Worm (Caenorhabditis elegans) whole organism, L1 larva: Measurements from ENCODE around the gene pxn-1.
A peak's percentile ranks its signal among the peaks of the same experiment; 100 is the strongest.

Experiments used
- C04F5.9 ChIP-seq: sonication (generic microtip); optimal IDR thresholded peaks from 2 replicates; lab custom pipeline; 2016; ENCODE audit warnings: missing genetic modification characterization, missing compliant biosample characterization
- C16A3.4 ChIP-seq: fragments of 150-350 bp; optimal IDR thresholded peaks from 2 replicates; lab custom pipeline; 2014; ENCODE audit warnings: missing biosample characterization, missing genetic modification characterization
- F16B12.6 ChIP-seq: fragments of 150-350 bp; optimal IDR thresholded peaks from 2 replicates; lab custom pipeline; 2014; ENCODE audit warnings: missing biosample characterization, missing genetic modification characterization
- Y116A8C.19 ChIP-seq: sonication (generic microtip); optimal IDR thresholded peaks from 2 replicates; lab custom pipeline; 2016; ENCODE audit warnings: missing compliant biosample characterization, missing genetic modification characterization, borderline replicate concordance
- aha-1 ChIP-seq: fragments of 150-350 bp; optimal IDR thresholded peaks from 2 replicates; lab custom pipeline; 2014; ENCODE audit warnings: missing biosample characterization, missing genetic modification characterization
- aly-2 ChIP-seq: fragments of 150-350 bp; optimal IDR thresholded peaks from 2 replicates; lab custom pipeline; 2014; ENCODE audit warnings: missing biosample characterization, missing genetic modification characterization
- ama-1 ChIP-seq: fragments of 150-350 bp; optimal IDR thresholded peaks from 2 replicates; lab custom pipeline; 2014
- dpl-1 ChIP-seq, 3 experiments: fragments of 150-350 bp in 2 of 3; sonication (generic microtip) in 1 of 3; optimal IDR thresholded peaks; 2 replicates each; lab custom pipeline; 2014 to 2017; ENCODE audit warnings: missing biosample characterization in 3 of 3, missing genetic modification characterization in 3 of 3, missing genetic modification reagents in 3 of 3
- efl-1 ChIP-seq, 4 experiments: fragments of 150-350 bp; optimal IDR thresholded peaks in 3 of 4; peaks in 1 of 4; 1 replicate in 1 of 4; 2 replicates in 3 of 4; lab custom pipeline; 2014; ENCODE audit warnings: missing biosample characterization in 2 of 4, missing genetic modification characterization in 2 of 4, missing genetic modification reagents in 2 of 4
- elt-2 ChIP-seq: sonication (generic microtip); optimal IDR thresholded peaks from 2 replicates; lab custom pipeline; 2016; ENCODE audit warnings: missing genetic modification characterization, mild to moderate bottlenecking, inconsistent platforms, missing compliant biosample characterization, missing genetic modification reagents
- elt-3 ChIP-seq, 6 experiments: fragments of 150-350 bp in 1 of 6; sonication (generic microtip); optimal IDR thresholded peaks; 2 replicates each; lab custom pipeline; 2017 to 2018; ENCODE audit warnings: missing biosample characterization in 6 of 6, missing genetic modification characterization in 6 of 6, inconsistent platforms in 1 of 6
- fkh-4 ChIP-seq: sonication (generic microtip); optimal IDR thresholded peaks from 2 replicates; lab custom pipeline; 2016; ENCODE audit warnings: missing compliant biosample characterization, missing genetic modification characterization, borderline replicate concordance
- fos-1 ChIP-seq: fragments of 150-350 bp; optimal IDR thresholded peaks from 2 replicates; lab custom pipeline; 2014; ENCODE audit warnings: missing biosample characterization, missing genetic modification characterization
- hlh-4 ChIP-seq: sonication (generic microtip); optimal IDR thresholded peaks from 2 replicates; lab custom pipeline; 2016; ENCODE audit warnings: mild to moderate bottlenecking, missing genetic modification characterization, missing compliant biosample characterization
- hpl-2 ChIP-seq: fragments of 150-350 bp; optimal IDR thresholded peaks from 2 replicates; lab custom pipeline; 2014; ENCODE audit warnings: missing biosample characterization, missing genetic modification reagents, missing genetic modification characterization
- jun-1 ChIP-seq: fragments of 150-350 bp; optimal IDR thresholded peaks from 2 replicates; lab custom pipeline; 2014; ENCODE audit warnings: missing biosample characterization, missing genetic modification reagents, missing genetic modification characterization
- lin-35 ChIP-seq, 2 experiments: fragments of 150-350 bp; optimal IDR thresholded peaks; 2 replicates each; lab custom pipeline; 2014; ENCODE audit warnings: missing biosample characterization in 2 of 2, missing genetic modification characterization in 2 of 2, missing genetic modification reagents in 2 of 2
- lir-3 ChIP-seq: sonication (generic microtip); optimal IDR thresholded peaks from 2 replicates; lab custom pipeline; 2016; ENCODE audit warnings: mild to moderate bottlenecking, missing genetic modification characterization, moderate library complexity, missing compliant biosample characterization; ENCODE audit not compliant: poor library complexity
- mab-9 ChIP-seq: fragments of 200-800 bp; sonication (Bioruptor generic); IDR thresholded peaks from 2 replicates; pipeline ENCODE4 v1.3.6; 2022; ENCODE audit warnings: missing genetic modification reagents, missing genetic modification characterization, missing compliant biosample characterization
- nhr-12 ChIP-seq: sonication (generic microtip); optimal IDR thresholded peaks from 2 replicates; lab custom pipeline; 2017; ENCODE audit warnings: missing biosample characterization, missing genetic modification characterization
- nhr-77 ChIP-seq: fragments of 150-350 bp; optimal IDR thresholded peaks from 2 replicates; lab custom pipeline; 2014; ENCODE audit warnings: missing biosample characterization, missing genetic modification characterization
- nhr-84 ChIP-seq: sonication (generic microtip); optimal IDR thresholded peaks from 2 replicates; lab custom pipeline; 2017; ENCODE audit warnings: missing biosample characterization, missing genetic modification characterization
- nhr-85 ChIP-seq: sonication (generic microtip); peaks from one replicate; lab custom pipeline; 2016; ENCODE audit warnings: missing genetic modification characterization, inconsistent platforms, missing compliant biosample characterization
- pag-3 ChIP-seq: sonication (generic microtip); optimal IDR thresholded peaks from 2 replicates; lab custom pipeline; 2017; ENCODE audit warnings: missing genetic modification characterization, mild to moderate bottlenecking, missing compliant biosample characterization, antibody characterized with exemption, borderline replicate concordance; ENCODE audit not compliant: insufficient read depth
- pqm-1 ChIP-seq: sonication (generic microtip); optimal IDR thresholded peaks from 3 replicates; lab custom pipeline; 2017; ENCODE audit warnings: missing biosample characterization, missing genetic modification characterization
- rnt-1 ChIP-seq: sonication (generic microtip); optimal IDR thresholded peaks from 2 replicates; lab custom pipeline; 2016; ENCODE audit warnings: mild to moderate bottlenecking, missing genetic modification characterization, moderate library complexity, missing compliant biosample characterization
- snpc-4 ChIP-seq: fragments of 150-350 bp; optimal IDR thresholded peaks from 2 replicates; lab custom pipeline; 2014; ENCODE audit warnings: missing biosample characterization, missing genetic modification characterization
- snu-23 ChIP-seq: sonication (generic microtip); optimal IDR thresholded peaks from 2 replicates; lab custom pipeline; 2016; ENCODE audit warnings: missing genetic modification characterization, missing compliant biosample characterization
- swsn-7 ChIP-seq: sonication (generic microtip); optimal IDR thresholded peaks from 2 replicates; lab custom pipeline; 2016; ENCODE audit warnings: missing genetic modification characterization, missing compliant biosample characterization
- tlp-1 ChIP-seq: fragments of 150-350 bp; optimal IDR thresholded peaks from 2 replicates; lab custom pipeline; 2014; ENCODE audit warnings: missing biosample characterization, missing genetic modification characterization
- unc-62 ChIP-seq: fragments of 150-350 bp; optimal IDR thresholded peaks from 2 replicates; lab custom pipeline; 2014; ENCODE audit warnings: missing biosample characterization, missing genetic modification reagents, missing genetic modification characterization
- xbp-1 ChIP-seq: sonication (generic microtip); optimal IDR thresholded peaks from 2 replicates; lab custom pipeline; 2016; ENCODE audit warnings: missing genetic modification characterization, missing compliant biosample characterization
- ztf-11 ChIP-seq, 2 experiments: sonication (generic microtip); optimal IDR thresholded peaks; 2 replicates each; lab custom pipeline; 2016 to 2017; ENCODE audit warnings: missing genetic modification characterization in 2 of 2, missing biosample characterization in 1 of 2, missing compliant biosample characterization in 1 of 2

Gene pxn-1

DNA sequence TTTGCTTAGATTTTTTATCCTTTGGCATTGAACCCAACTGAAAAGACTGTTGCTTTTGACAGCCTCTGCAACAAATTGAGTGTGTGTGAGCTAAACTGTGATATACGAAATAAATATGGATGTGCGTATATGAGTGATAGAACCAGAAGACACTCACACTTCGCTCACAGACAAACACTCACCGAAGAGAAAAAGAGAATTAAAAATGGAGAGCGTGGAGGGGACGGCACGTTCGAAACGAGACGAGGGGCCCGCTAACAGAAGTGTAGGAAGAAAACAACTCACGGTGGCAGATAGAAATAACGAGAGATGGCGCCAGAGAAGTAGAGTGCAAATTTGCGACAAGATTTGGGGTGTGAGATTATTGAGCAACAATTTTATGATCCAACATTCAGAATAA is 23.6 kb downstream of the pxn-1 start (continued):
- TF ChIP-seq snu-23 (GFP tag; lab: Kevin White, UChicago), result peak; percentile 35
- TF ChIP-seq aha-1 (tag; lab: Kevin White, UChicago), result no peak
- TF ChIP-seq rnt-1 (tag; lab: Kevin White, UChicago), result peak; percentile 46
- TF ChIP-seq lin-35 (GFP tag; optimal IDR thresholded peaks at IDR 0.05; lab: Kevin White, UChicago), result peak in 1 of 2 experiments; percentile 44
- TF ChIP-seq pag-3 (tag; lab: Kevin White, UChicago), result peak; percentile 45
- TF ChIP-seq tlp-1 (tag; lab: Kevin White, UChicago), result no peak

DNA sequence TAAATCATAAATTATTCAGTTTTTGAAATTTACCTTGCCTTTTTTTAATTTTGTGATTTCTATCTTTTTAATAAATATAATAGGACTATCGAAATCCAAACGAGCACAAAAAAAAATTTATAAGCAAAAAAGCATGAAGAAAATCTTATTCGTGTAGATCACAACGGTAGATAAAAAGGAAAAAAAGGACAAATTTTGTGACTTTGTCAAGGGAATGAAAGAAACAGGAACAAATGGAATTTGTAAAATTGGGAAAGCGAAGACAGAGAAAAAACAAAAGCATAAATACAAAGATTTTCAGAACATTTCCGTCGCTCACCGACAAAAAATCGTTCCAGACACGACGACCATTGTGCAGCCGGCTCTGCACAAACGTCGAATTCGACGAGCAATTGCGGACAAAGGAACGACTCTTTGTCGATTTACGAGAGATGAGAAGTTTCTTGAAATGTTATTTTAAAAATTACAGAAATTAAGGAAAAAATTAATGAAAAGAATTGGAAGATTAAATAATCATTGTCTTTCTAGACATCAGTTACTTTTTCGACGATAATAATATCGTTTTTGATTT is 24.2 kb downstream of the pxn-1 start, which contains the start of gene F45F2.10:
Gene F45F2.10 (minus strand): TSS at position 51 of the 571 bp plus-strand sequence.
- TF ChIP-seq F16B12.6 (peak; percentile 83), xbp-1 (tag; lab: Kevin White, UChicago) (no peak), lin-35 (GFP tag; optimal IDR thresholded peaks at IDR 0.05; lab: Kevin White, UChicago) (peak; percentile 29 to 51), dpl-1 (GFP tag; optimal IDR thresholded peaks at IDR 0.05; lab: Kevin White, UChicago) (peak in 2 of 3 experiments; percentile 29 to 33), C16A3.4 (peak; percentile 33), swsn-7 (tag; lab: Kevin White, UChicago) (peak; percentile 17), efl-1 (optimal IDR thresholded peaks at IDR 0.05; lab: Kevin White, UChicago) (peak; percentile 28 to 36), efl-1 (GFP tag; optimal IDR thresholded peaks at IDR 0.05 in 1 of 2; lab: Kevin White, UChicago) (peak; percentile 41 to 91), nhr-85 (tag; lab: Kevin White, UChicago) (no peak), rnt-1 (tag; lab: Kevin White, UChicago) (peak; percentile 27)
- TF ChIP-seq, all 84 proteins: peak for 7

DNA sequence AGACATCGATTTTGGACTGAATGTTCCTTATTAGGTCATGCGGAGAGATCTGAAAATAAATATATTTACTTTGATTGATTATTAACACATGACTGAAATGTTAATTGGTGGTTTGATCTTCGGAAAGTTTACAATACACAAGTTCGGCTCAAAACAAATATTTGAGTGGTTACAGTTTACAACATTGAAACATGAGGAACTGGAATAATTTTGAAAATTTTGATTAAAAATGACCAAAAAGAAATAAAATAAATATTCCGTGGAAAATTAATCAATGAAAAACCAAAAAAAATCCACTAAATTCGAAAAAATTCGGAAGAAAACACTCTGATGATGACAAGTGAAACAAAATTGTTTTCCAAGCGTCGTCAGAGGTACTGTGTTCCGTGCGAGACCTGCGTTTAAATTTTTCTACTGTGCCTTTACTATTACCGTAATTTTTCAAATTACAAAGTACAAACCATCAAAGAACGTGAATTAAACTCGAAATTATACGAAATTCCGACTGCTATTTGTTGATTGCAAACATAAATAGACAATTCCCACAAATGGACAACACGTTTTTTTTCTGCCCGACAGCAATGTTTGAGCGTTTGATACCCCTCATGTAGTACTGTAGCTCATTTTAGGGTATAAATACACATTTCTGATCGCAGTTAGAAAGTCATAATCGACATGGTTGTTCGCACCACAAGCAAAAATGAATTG is 26.3 kb downstream of the pxn-1 start, which contains the start of the genes F45F2.11 and otpl-7:
Gene F45F2.11 (minus strand): TSS at position 51 of the 708 bp plus-strand sequence.
Gene otpl-7 (plus strand): TSS at position 658 of the 708 bp plus-strand sequence.
- TF ChIP-seq nhr-77 (tag; lab: Kevin White, UChicago) (no peak), jun-1 (no peak), snu-23 (GFP tag; lab: Kevin White, UChicago) (no peak), fos-1 (tag; lab: Kevin White, UChicago) (no peak), nhr-84 (tag; lab: Kevin White, UChicago) (no peak), aly-2 (tag; lab: Kevin White, UChicago) (no peak), C04F5.9 (tag; lab: Kevin White, UChicago) (no peak), Y116A8C.19 (tag; lab: Kevin White, UChicago) (no peak), tlp-1 (tag; lab: Kevin White, UChicago) (no peak), mab-9 (GFP tag; lab: Robert Waterston, UW) (no peak), ztf-11 (tag; optimal IDR thresholded peaks at IDR 0.05; lab: Kevin White, UChicago) (no peak), nhr-12 (tag; lab: Kevin White, UChicago) (no peak), hpl-2 (GFP tag; lab: Kevin White, UChicago) (no peak), pqm-1 (no peak), hlh-4 (no peak), fkh-4 (no peak), elt-2 (no peak), ama-1 (lab: Kevin White, UChicago) (no peak)

DNA sequence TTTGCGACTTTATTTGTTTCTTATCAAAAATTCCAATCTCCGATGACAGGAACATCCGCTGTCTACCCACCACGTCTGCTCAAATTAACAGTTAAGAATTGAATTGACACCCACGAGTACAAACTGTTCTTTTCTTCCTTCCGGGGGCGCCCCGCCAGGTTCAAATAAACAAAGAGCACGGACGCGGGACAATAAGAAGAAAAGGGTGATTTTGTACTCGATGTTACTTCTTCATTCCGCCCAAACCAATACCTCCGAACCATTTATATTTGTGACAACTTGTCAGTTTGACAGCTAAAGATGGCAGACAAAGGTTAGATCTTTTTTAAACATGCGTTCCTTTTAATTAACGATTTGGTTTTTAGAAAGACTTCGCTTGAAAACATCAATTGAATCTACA is 31.1 kb downstream of the pxn-1 start, which contains the start of gene otpl-6:
Gene otpl-6 (plus strand): TSS at position 301 of the 400 bp plus-strand sequence.
- TF ChIP-seq aly-2 (tag; lab: Kevin White, UChicago) (no peak), lir-3 (no peak), fos-1 (tag; lab: Kevin White, UChicago) (no peak), snpc-4 (tag; lab: Kevin White, UChicago) (no peak), ama-1 (lab: Kevin White, UChicago) (no peak), elt-3 (tag; optimal IDR thresholded peaks at IDR 0.05; lab: Kevin White, UChicago) (no peak), unc-62 (GFP tag; lab: Kevin White, UChicago) (no peak)
